Fruit fly (Drosophila melanogaster) whole organism, embryonic: Measurements from ENCODE around the gene Hs2st.

Experiments
- Ada2b ChIP-seq: fragments of 200-800 bp; sonication (Bioruptor generic); IDR thresholded peaks from 2 replicates; pipeline ENCODE4 v1.3.6; 2022; ENCODE audit warnings: missing biosample characterization, missing genetic modification characterization
- Aef1 ChIP-seq: fragments of 200-800 bp; sonication (Bioruptor generic); IDR thresholded peaks from 3 replicates; pipeline ENCODE4 v1.3.6; 2022; ENCODE audit warnings: missing biosample characterization, missing genetic modification characterization
- Antp ChIP-seq: fragments of 200-800 bp; sonication (Bioruptor generic); optimal IDR thresholded peaks from 3 replicates; lab custom pipeline; 2016; ENCODE audit warnings: missing biosample characterization, missing genetic modification characterization
- B-H1 ChIP-seq: fragments of 200-800 bp; sonication (Bioruptor generic); IDR thresholded peaks from 3 replicates; pipeline ENCODE4 v1.3.6; 2022; ENCODE audit warnings: missing biosample characterization, missing genetic modification characterization
- B-H2 ChIP-seq: fragments of 200-800 bp; sonication (Bioruptor generic); optimal IDR thresholded peaks from 2 replicates; lab custom pipeline; 2018; ENCODE audit warnings: missing biosample characterization, mild to moderate bottlenecking, missing genetic modification characterization
- BEAF-32 ChIP-seq: fragments of 200-800 bp; sonication (Bioruptor generic); optimal IDR thresholded peaks from 3 replicates; lab custom pipeline; 2017; ENCODE audit warnings: missing biosample characterization, missing genetic modification characterization, mild to moderate bottlenecking, moderate library complexity, missing genetic modification reagents
- CG10366 ChIP-seq: fragments of 200-800 bp; sonication (Bioruptor generic); IDR thresholded peaks from 2 replicates; pipeline ENCODE4 v1.3.6; 2022; ENCODE audit warnings: missing biosample characterization, missing genetic modification characterization
- CG10462 ChIP-seq: fragments of 200-800 bp; sonication (Bioruptor generic); optimal IDR thresholded peaks from 2 replicates; lab custom pipeline; 2016; ENCODE audit warnings: missing biosample characterization, missing genetic modification characterization
- CG14014 ChIP-seq: fragments of 200-800 bp; sonication (Bioruptor generic); IDR thresholded peaks from 2 replicates; pipeline ENCODE4 v1.3.6; 2022; ENCODE audit warnings: missing biosample characterization, missing genetic modification characterization
- CG1603 ChIP-seq: fragments of 200-800 bp; sonication (Bioruptor generic); optimal IDR thresholded peaks from 2 replicates; lab custom pipeline; 2019; ENCODE audit warnings: missing biosample characterization, mild to moderate bottlenecking, missing genetic modification characterization, moderate library complexity
- CG16779 ChIP-seq: fragments of 200-800 bp; sonication (Bioruptor generic); IDR thresholded peaks from 2 replicates; pipeline ENCODE4 v1.3.6; 2022; ENCODE audit warnings: missing biosample characterization, missing genetic modification characterization
- CG17359 ChIP-seq: fragments of 200-800 bp; sonication (Bioruptor generic); optimal IDR thresholded peaks from 3 replicates; lab custom pipeline; 2018; ENCODE audit warnings: missing biosample characterization, mild to moderate bottlenecking, missing genetic modification characterization, moderate library complexity
- CG2199 ChIP-seq: fragments of 200-800 bp; sonication (Bioruptor generic); IDR thresholded peaks from 3 replicates; pipeline ENCODE4 v1.3.6; 2022; ENCODE audit warnings: missing biosample characterization, missing genetic modification characterization
- CG31441 ChIP-seq: fragments of 200-800 bp; sonication (Bioruptor generic); IDR thresholded peaks from 2 replicates; pipeline ENCODE4 v1.3.6; 2022; ENCODE audit warnings: missing biosample characterization, missing genetic modification characterization
- CG33213 ChIP-seq: fragments of 200-800 bp; sonication (Bioruptor generic); optimal IDR thresholded peaks from 3 replicates; lab custom pipeline; 2016; ENCODE audit warnings: missing biosample characterization, missing genetic modification characterization
- CG4617 ChIP-seq: fragments of 200-800 bp; sonication (Bioruptor generic); optimal IDR thresholded peaks from 3 replicates; lab custom pipeline; 2016; ENCODE audit warnings: missing biosample characterization, missing genetic modification characterization, borderline replicate concordance
- CG6683 ChIP-seq: fragments of 200-800 bp; sonication (Bioruptor generic); optimal IDR thresholded peaks from 2 replicates; lab custom pipeline; 2017; ENCODE audit warnings: missing biosample characterization, mild to moderate bottlenecking, missing genetic modification characterization, missing genetic modification reagents
- CG6689 ChIP-seq: fragments of 200-800 bp; sonication (Bioruptor generic); IDR thresholded peaks from 2 replicates; pipeline ENCODE4 v1.3.6; 2022; ENCODE audit warnings: missing biosample characterization, missing genetic modification characterization
- CG7963 ChIP-seq: fragments of 200-800 bp; sonication (Bioruptor generic); IDR thresholded peaks from 3 replicates; pipeline ENCODE4 v1.3.6; 2022; ENCODE audit warnings: missing biosample characterization, missing genetic modification characterization; ENCODE audit not compliant: partially characterized antibody
- CG9797 ChIP-seq: fragments of 200-800 bp; sonication (Bioruptor generic); optimal IDR thresholded peaks from 3 replicates; lab custom pipeline; 2018; ENCODE audit warnings: missing biosample characterization, mild to moderate bottlenecking, missing genetic modification characterization
- CTCF ChIP-seq: fragments of 200-800 bp; sonication (Bioruptor generic); optimal IDR thresholded peaks from 2 replicates; lab custom pipeline; 2017; ENCODE audit warnings: missing biosample characterization, mild to moderate bottlenecking, missing genetic modification characterization, moderate library complexity
- CkIIα-i1 ChIP-seq: fragments of 200-800 bp; sonication (Bioruptor generic); IDR thresholded peaks from 2 replicates; pipeline ENCODE4 v1.3.6; 2022; ENCODE audit warnings: missing biosample characterization, missing genetic modification characterization
- Deaf1 ChIP-seq: fragments of 200-800 bp; optimal IDR thresholded peaks from 3 replicates; lab custom pipeline; 2019; ENCODE audit warnings: missing biosample characterization, mild to moderate bottlenecking, missing genetic modification characterization, moderate library complexity
- Dp ChIP-seq: fragments of 200-800 bp; sonication (Bioruptor generic); optimal IDR thresholded peaks from 2 replicates; lab custom pipeline; 2018; ENCODE audit warnings: missing biosample characterization, mild to moderate bottlenecking, missing genetic modification characterization, moderate library complexity
- HLH4C ChIP-seq: fragments of 200-800 bp; sonication (Bioruptor generic); IDR thresholded peaks from 3 replicates; pipeline ENCODE4 v1.3.6; 2022; ENCODE audit warnings: missing biosample characterization, missing genetic modification characterization; ENCODE audit not compliant: partially characterized antibody
- HLH54F ChIP-seq: fragments of 200-800 bp; sonication (Bioruptor generic); optimal IDR thresholded peaks from 3 replicates; lab custom pipeline; 2016; ENCODE audit warnings: missing biosample characterization, missing genetic modification characterization
- Mad ChIP-seq: fragments of 200-800 bp; sonication (Bioruptor generic); optimal IDR thresholded peaks from 2 replicates; lab custom pipeline; 2016; ENCODE audit warnings: missing biosample characterization, missing genetic modification characterization
- Nf-YB ChIP-seq: fragments of 200-800 bp; sonication (Bioruptor generic); optimal IDR thresholded peaks from 3 replicates; lab custom pipeline; 2019; ENCODE audit warnings: missing biosample characterization, mild to moderate bottlenecking, missing genetic modification characterization, moderate library complexity
- Optix ChIP-seq: fragments of 200-800 bp; sonication (Bioruptor generic); IDR thresholded peaks from 3 replicates; pipeline ENCODE4 v1.3.6; 2022; ENCODE audit warnings: missing biosample characterization, missing genetic modification characterization
- Pdp1 ChIP-seq, 2 experiments: fragments of 200-800 bp; sonication (Bioruptor generic); optimal IDR thresholded peaks; 3 replicates each; lab custom pipeline; 2016; ENCODE audit warnings: missing biosample characterization in 2 of 2, missing genetic modification characterization in 2 of 2, mild to moderate bottlenecking in 1 of 2, moderate library complexity in 1 of 2
- Taf1 ChIP-seq: fragments of 200-800 bp; sonication (Bioruptor generic); IDR thresholded peaks from 2 replicates; pipeline ENCODE4 v1.3.6; 2022; ENCODE audit warnings: missing biosample characterization, missing genetic modification characterization
- YL-1 ChIP-seq: fragments of 200-800 bp; sonication (Bioruptor generic); optimal IDR thresholded peaks from 3 replicates; lab custom pipeline; 2017; ENCODE audit warnings: missing biosample characterization, mild to moderate bottlenecking, missing genetic modification characterization
- bab2 ChIP-seq: fragments of 200-800 bp; sonication (Bioruptor generic); optimal IDR thresholded peaks from 2 replicates; lab custom pipeline; 2016; ENCODE audit warnings: missing biosample characterization, missing genetic modification characterization
- bbx ChIP-seq: fragments of 200-800 bp; sonication (Bioruptor generic); IDR thresholded peaks from 2 replicates; pipeline ENCODE4 v1.3.6; 2022; ENCODE audit warnings: missing biosample characterization, missing genetic modification characterization; ENCODE audit not compliant: partially characterized antibody
- cad ChIP-seq: fragments of >200 bp; optimal IDR thresholded peaks from 2 replicates; lab custom pipeline; 2017; ENCODE audit warnings: missing biosample characterization, missing genetic modification characterization
- chinmo ChIP-seq: fragments of 200-800 bp; sonication (Bioruptor generic); IDR thresholded peaks from 4 replicates; pipeline ENCODE4 v1.3.6; 2022; ENCODE audit warnings: missing biosample characterization, missing genetic modification characterization; ENCODE audit not compliant: partially characterized antibody
- dimm ChIP-seq: fragments of 200-800 bp; sonication (Bioruptor generic); IDR thresholded peaks from 2 replicates; pipeline ENCODE4 v1.3.6; 2022; ENCODE audit warnings: missing biosample characterization, missing genetic modification characterization
- dmrt11E ChIP-seq: fragments of 200-800 bp; sonication (Bioruptor generic); optimal IDR thresholded peaks from 3 replicates; lab custom pipeline; 2018; ENCODE audit warnings: missing biosample characterization, mild to moderate bottlenecking, missing genetic modification characterization, moderate library complexity
- exex ChIP-seq: fragments of 200-800 bp; sonication (Bioruptor generic); optimal IDR thresholded peaks from 4 replicates; lab custom pipeline; 2018; ENCODE audit warnings: missing biosample characterization, mild to moderate bottlenecking, missing genetic modification characterization, moderate library complexity
- ftz-f1 ChIP-seq: fragments of 200-800 bp; sonication (Bioruptor generic); optimal IDR thresholded peaks from 2 replicates; lab custom pipeline; 2016; ENCODE audit warnings: missing biosample characterization, missing genetic modification characterization
- gce ChIP-seq: fragments of 200-800 bp; sonication (Bioruptor generic); IDR thresholded peaks from 3 replicates; pipeline ENCODE4 v1.3.6; 2022; ENCODE audit warnings: missing biosample characterization, missing genetic modification characterization
- h ChIP-seq: fragments of >200 bp; optimal IDR thresholded peaks from 2 replicates; lab custom pipeline; 2017
- jing ChIP-seq: fragments of 200-800 bp; sonication (Bioruptor generic); optimal IDR thresholded peaks from 2 replicates; lab custom pipeline; 2018; ENCODE audit warnings: missing biosample characterization, mild to moderate bottlenecking, missing genetic modification characterization
- jumu ChIP-seq: fragments of 200-800 bp; sonication (Bioruptor generic); optimal IDR thresholded peaks from 3 replicates; lab custom pipeline; 2016; ENCODE audit warnings: missing biosample characterization, missing genetic modification characterization
- sens-2 ChIP-seq: fragments of 200-800 bp; sonication (Bioruptor generic); IDR thresholded peaks from 2 replicates; pipeline ENCODE4 v1.3.6; 2022; ENCODE audit warnings: missing biosample characterization, missing genetic modification characterization
- shn ChIP-seq: fragments of 200-800 bp; sonication (Bioruptor generic); optimal IDR thresholded peaks from 3 replicates; lab custom pipeline; 2016; ENCODE audit warnings: missing biosample characterization, missing genetic modification characterization
- tup ChIP-seq: fragments of 200-800 bp; sonication (Bioruptor generic); optimal IDR thresholded peaks from 2 replicates; lab custom pipeline; 2016; ENCODE audit warnings: missing biosample characterization, mild to moderate bottlenecking, missing genetic modification characterization, moderate library complexity
- vvl ChIP-seq: fragments of 200-800 bp; sonication (Bioruptor generic); IDR thresholded peaks from 2 replicates; pipeline ENCODE4 v1.3.6; 2022; ENCODE audit warnings: missing biosample characterization, missing genetic modification characterization
- wor ChIP-seq: fragments of 200-800 bp; sonication (Bioruptor generic); IDR thresholded peaks from 2 replicates; pipeline ENCODE4 v1.3.6; 2022; ENCODE audit warnings: missing biosample characterization, missing genetic modification characterization

Gene Hs2st

dm6 chr2L:19398317-19399234 is 46.0 kb downstream of the Hs2st start, which contains the start of gene CG17544 (continued):
- TF ChIP-seq CG31441 (GFP tag; lab: Robert Waterston, UW) = peak; percentile 75
- TF ChIP-seq exex (tag; lab: Kevin White, UChicago) = peak; percentile 37
- no peak for TF ChIP-seq cad (GFP tag; lab: Kevin White, UChicago)
- peak; percentile 95 for TF ChIP-seq ftz-f1
- TF ChIP-seq dmrt11E (tag; lab: Kevin White, UChicago) = peak; percentile 79
- no peak for TF ChIP-seq jing (GFP tag; lab: Kevin White, UChicago)
- TF ChIP-seq bab2 (GFP tag; lab: Kevin White, UChicago) = no peak
- no peak for TF ChIP-seq CkIIα-i1 (GFP tag; lab: Robert Waterston, UW)
- peak; percentile 57 for TF ChIP-seq Antp (GFP tag; lab: Kevin White, UChicago)
- peak; percentile 57; the same call in 1 of the 2 replicates for TF ChIP-seq CG16779 (GFP tag; lab: Robert Waterston, UW)
- peak; percentile 43 for TF ChIP-seq CG10462
- peak; percentile 21; the same call in 1 of the 2 replicates for TF ChIP-seq wor (GFP tag; lab: Robert Waterston, UW)
- peak; percentile 45; the same call in 1 of the 3 replicates for TF ChIP-seq Optix (GFP tag; lab: Robert Waterston, UW)
- no peak for TF ChIP-seq shn (GFP tag; lab: Kevin White, UChicago)
- TF ChIP-seq CG1603 = peak; percentile 13
- TF ChIP-seq CG9797 = no peak
- no peak for TF ChIP-seq B-H1 (GFP tag; lab: Robert Waterston, UW)
- TF ChIP-seq B-H2 (GFP tag; lab: Kevin White, UChicago) = peak; percentile 52
- TF ChIP-seq Deaf1 (tag; lab: Kevin White, UChicago) = peak; percentile 70
- peak; percentile 76 for TF ChIP-seq CG17359 (tag; lab: Kevin White, UChicago)
- TF ChIP-seq CTCF (GFP tag; lab: Kevin White, UChicago) = no peak
- TF ChIP-seq Pdp1 (GFP tag; optimal IDR thresholded peaks at IDR 0.05; lab: Kevin White, UChicago) = peak; percentile 29 to 33
- TF ChIP-seq CG2199 = peak; percentile 85; the same call in 2 of the 3 replicates
- peak; percentile 54 for TF ChIP-seq bbx (GFP tag; lab: Robert Waterston, UW)
- peak; percentile 56; the same call in 1 of the 3 replicates for TF ChIP-seq gce
- no peak for TF ChIP-seq tup
- peak; percentile 92 for TF ChIP-seq chinmo (GFP tag; lab: Robert Waterston, UW)
- TF ChIP-seq Ada2b (GFP tag; lab: Robert Waterston, UW) = peak; percentile 39; the same call in 1 of the 2 replicates
- peak; percentile 67 for TF ChIP-seq Nf-YB (GFP tag; lab: Kevin White, UChicago)
- TF ChIP-seq CG4617 = peak; percentile 36
- TF ChIP-seq Aef1 (GFP tag; lab: Robert Waterston, UW) = peak; percentile 52; the same call in 1 of the 3 replicates
- peak; percentile 9; the same call in 1 of the 2 replicates for TF ChIP-seq Taf1
- no peak for TF ChIP-seq h (lab: Kevin White, UChicago)
- TF ChIP-seq dimm (GFP tag; lab: Robert Waterston, UW) = no peak
- TF ChIP-seq sens-2 = peak; percentile 60; the same call in 1 of the 2 replicates
- peak; percentile 78 for TF ChIP-seq CG6683
- TF ChIP-seq Dp = no peak
- TF ChIP-seq BEAF-32 = no peak
- TF ChIP-seq CG14014 (GFP tag; lab: Robert Waterston, UW) = peak; percentile 48
- TF ChIP-seq YL-1 (GFP tag; lab: Kevin White, UChicago) = peak; percentile 31
- no peak for TF ChIP-seq CG33213 (GFP tag; lab: Kevin White, UChicago)
- TF ChIP-seq CG10366 = no peak; the same call in 1 of the 2 replicates
- TF ChIP-seq Mad (GFP tag; lab: Kevin White, UChicago) = no peak
- TF ChIP-seq vvl = peak; percentile 55
- peak; percentile 28 for TF ChIP-seq jumu (GFP tag; lab: Kevin White, UChicago)
- TF ChIP-seq HLH4C (GFP tag; lab: Robert Waterston, UW) = no peak
- TF ChIP-seq CG6689 (GFP tag; lab: Robert Waterston, UW) = peak; percentile 52; the same call in 1 of the 2 replicates
- TF ChIP-seq CG7963 (GFP tag; lab: Robert Waterston, UW) = no peak
- TF ChIP-seq HLH54F (GFP tag; lab: Kevin White, UChicago) = peak; percentile 35
